Worm (Caenorhabditis elegans): ENCODE data around the gene flp-4.

The flp-4 gene

DNA sequence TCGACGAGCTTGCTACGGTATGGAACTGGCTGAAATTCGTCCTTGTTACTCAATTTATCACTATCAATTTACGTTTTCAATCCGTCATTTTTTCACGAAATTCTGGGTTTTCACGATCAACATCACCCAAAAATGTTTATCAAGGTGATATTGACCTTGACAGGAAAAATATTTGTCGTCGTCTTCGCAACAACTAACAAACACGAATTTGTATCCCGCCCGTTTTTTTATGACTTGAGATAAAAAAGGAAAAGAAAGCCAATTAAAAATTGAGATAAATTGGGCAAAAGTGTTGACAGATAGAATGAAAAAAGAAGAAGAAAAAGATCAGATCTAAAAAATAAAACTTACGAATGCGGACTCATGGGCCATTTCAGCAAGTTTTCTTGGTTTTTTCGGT is 37.8 kb upstream of the flp-4 start:
- no peak for TF ChIP-seq drap-1 (GFP tag; optimal IDR thresholded peaks at IDR 0.05)
- TF ChIP-seq sem-2 (GFP tag; optimal IDR thresholded peaks at IDR 0.05) = no peak
- TF ChIP-seq ceh-39 (tag; optimal IDR thresholded peaks at IDR 0.05) = no peak
- no peak for TF ChIP-seq M03D4.4 (tag; optimal IDR thresholded peaks at IDR 0.05)
- TF ChIP-seq nhr-237 (tag; optimal IDR thresholded peaks at IDR 0.05) = no peak
- TF ChIP-seq unc-62 (GFP tag; optimal IDR thresholded peaks at IDR 0.05) = no peak
- no peak for TF ChIP-seq ceh-43 (GFP tag; optimal IDR thresholded peaks at IDR 0.05)
- no peak for TF ChIP-seq blmp-1 (tag; optimal IDR thresholded peaks at IDR 0.05)
- no peak for TF ChIP-seq ces-1 (GFP tag; optimal IDR thresholded peaks at IDR 0.05)
- no peak for TF ChIP-seq elt-1 (tag; optimal IDR thresholded peaks at IDR 0.05; ENCODE audit: borderline replicate concordance, insufficient read depth)
- no peak for TF ChIP-seq zip-8 (tag; optimal IDR thresholded peaks at IDR 0.05)
- TF ChIP-seq nhr-2 (tag; optimal IDR thresholded peaks at IDR 0.05) = no peak

DNA sequence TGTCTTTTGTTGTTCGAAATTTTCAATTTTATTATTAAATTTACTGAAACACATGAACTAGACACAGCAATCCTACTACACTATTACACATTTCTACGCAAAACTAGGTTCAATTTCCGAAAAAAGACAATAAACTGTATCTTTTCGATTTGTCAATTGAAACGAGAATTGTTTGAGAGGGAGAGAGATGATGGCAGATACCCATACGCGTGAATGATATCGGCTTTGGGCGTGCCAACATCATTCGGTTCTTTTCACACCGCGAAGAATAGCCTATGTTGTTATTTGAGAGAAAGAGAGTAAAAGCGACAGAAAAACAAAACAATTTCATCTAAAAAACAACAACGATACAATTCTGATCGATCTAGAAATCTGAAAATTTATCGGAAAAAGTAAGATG is 36.9 kb upstream of the flp-4 start:
- TF ChIP-seq unc-39 (tag; optimal IDR thresholded peaks at IDR 0.05) = no peak
- no peak for TF ChIP-seq nhr-28 (tag; optimal IDR thresholded peaks at IDR 0.05)
- TF ChIP-seq lsy-2 (tag; optimal IDR thresholded peaks at IDR 0.05) = no peak
- no peak for TF ChIP-seq sem-2 (GFP tag; optimal IDR thresholded peaks at IDR 0.05)
- no peak for TF ChIP-seq ceh-43 (GFP tag; optimal IDR thresholded peaks at IDR 0.05)
- TF ChIP-seq elt-1 (tag; optimal IDR thresholded peaks at IDR 0.05; ENCODE audit: borderline replicate concordance, insufficient read depth) = no peak

DNA sequence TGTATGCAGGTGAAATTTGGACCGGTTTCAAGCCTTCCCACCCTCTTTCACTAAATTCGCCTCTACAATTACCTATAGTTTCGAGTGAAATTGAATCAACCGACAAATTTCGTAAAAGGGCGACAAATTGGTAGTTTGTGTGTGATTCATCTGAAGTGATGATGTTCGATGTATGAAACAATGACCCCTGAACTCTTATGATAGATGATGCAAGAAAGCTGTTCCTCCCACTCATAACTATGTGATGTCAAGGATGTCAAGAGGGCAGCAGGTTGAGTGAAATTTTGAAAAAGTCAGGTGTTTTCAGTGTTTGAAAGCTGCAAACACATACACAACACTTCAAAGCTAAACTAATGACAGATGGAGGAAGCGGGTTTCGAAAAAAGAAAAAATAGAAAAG is 36.2 kb upstream of the flp-4 start:
- TF ChIP-seq lsy-2 (tag; optimal IDR thresholded peaks at IDR 0.05) (no peak), lin-32 (GFP tag; optimal IDR thresholded peaks at IDR 0.05) (no peak), cnd-1 (tag; optimal IDR thresholded peaks at IDR 0.05) (no peak), mep-1 (tag; optimal IDR thresholded peaks at IDR 0.05) (no peak)

DNA sequence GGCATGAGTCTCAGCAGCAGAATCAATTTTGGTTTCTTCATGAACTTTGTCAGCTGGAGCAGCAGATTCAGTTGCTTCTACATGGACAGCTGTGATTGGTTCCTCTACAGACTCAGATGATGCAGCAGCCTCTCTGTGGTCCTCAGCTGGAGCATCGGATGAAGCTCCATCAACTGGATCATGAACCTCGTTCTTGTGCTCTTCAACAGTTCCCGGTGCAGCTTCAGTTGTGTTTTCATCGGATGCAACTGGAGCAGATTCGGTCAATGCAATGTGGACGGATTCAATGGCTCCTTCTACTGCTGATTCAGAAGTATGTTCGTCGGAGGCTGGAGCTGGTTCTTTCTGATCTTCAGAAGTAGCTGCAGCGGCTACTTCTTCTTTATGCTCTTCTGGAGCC is 34.3 kb upstream of the flp-4 start:
- TF ChIP-seq blmp-1 (tag; optimal IDR thresholded peaks at IDR 0.05) (no peak), sem-2 (GFP tag; optimal IDR thresholded peaks at IDR 0.05) (no peak), nhr-76 (tag; optimal IDR thresholded peaks at IDR 0.05) (no peak), lsy-2 (tag; optimal IDR thresholded peaks at IDR 0.05) (no peak), ceh-39 (tag; optimal IDR thresholded peaks at IDR 0.05) (no peak), mab-5 (tag; optimal IDR thresholded peaks at IDR 0.05) (no peak), lin-13 (tag; optimal IDR thresholded peaks at IDR 0.05) (no peak), nhr-12 (tag; optimal IDR thresholded peaks at IDR 0.05) (no peak), M03D4.4 (tag; optimal IDR thresholded peaks at IDR 0.05) (no peak), ceh-83 (GFP tag; optimal IDR thresholded peaks at IDR 0.05) (no peak), hlh-1 (tag; optimal IDR thresholded peaks at IDR 0.05) (no peak)

DNA sequence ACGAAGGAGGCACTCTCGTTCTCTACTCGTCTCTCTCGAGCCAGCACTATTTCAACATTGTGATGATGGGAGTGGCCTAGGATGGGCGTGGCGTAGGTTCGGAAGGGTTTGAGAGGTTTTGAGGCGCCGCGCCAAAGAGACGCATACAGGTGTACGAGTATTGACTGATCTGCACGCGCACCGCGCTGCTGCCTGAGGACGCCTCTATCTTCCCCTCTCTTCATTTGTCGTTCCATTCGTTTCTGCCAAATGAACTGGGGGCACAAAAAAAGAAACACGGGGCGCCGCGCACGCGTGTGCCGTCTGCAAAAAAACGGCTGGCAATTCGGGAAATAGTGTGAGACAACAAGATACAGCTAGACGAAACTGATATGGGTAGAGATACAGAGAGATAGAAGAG is 32.7 kb upstream of the flp-4 start, which contains the start of gene lec-2:
Gene lec-2, minus strand, starts transcription at position 171 of the 400 bp plus-strand sequence.
- no peak for TF ChIP-seq nhr-12 (tag; optimal IDR thresholded peaks at IDR 0.05)
- no peak for TF ChIP-seq hlh-1 (tag; optimal IDR thresholded peaks at IDR 0.05)
- TF ChIP-seq ces-1 (GFP tag; optimal IDR thresholded peaks at IDR 0.05) = no peak
- no peak for TF ChIP-seq sptf-1 (tag; optimal IDR thresholded peaks at IDR 0.05)
- TF ChIP-seq mep-1 (tag; optimal IDR thresholded peaks at IDR 0.05) = no peak
- TF ChIP-seq bed-3 (GFP tag; optimal IDR thresholded peaks at IDR 0.05) = no peak
- TF ChIP-seq ceh-39 (tag; optimal IDR thresholded peaks at IDR 0.05) = no peak

DNA sequence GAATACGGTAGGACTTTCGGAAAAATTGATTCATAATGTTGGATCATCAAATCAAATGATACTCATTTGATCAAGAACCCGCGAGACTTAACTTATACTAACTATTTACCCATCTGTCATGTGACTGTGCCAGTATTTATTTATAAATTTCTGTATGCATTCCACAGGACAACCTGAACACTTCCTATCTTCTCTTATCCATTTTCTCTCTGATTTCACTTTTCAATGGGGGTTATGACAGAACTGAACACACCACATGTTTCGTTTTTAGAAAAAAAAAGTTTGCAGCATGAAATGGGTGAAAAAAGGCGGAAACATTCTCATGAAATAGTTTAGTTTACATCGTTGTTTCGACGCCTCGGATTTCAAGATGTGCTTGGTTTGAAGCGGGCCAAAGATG is 31.1 kb upstream of the flp-4 start:
- TF ChIP-seq unc-120 (tag; optimal IDR thresholded peaks at IDR 0.05; ENCODE audit: poor library complexity, severe bottlenecking) = no peak
- TF ChIP-seq sptf-1 (tag; optimal IDR thresholded peaks at IDR 0.05) = no peak
- no peak for TF ChIP-seq ceh-43 (GFP tag; optimal IDR thresholded peaks at IDR 0.05)
- TF ChIP-seq nhr-12 (tag; optimal IDR thresholded peaks at IDR 0.05) = no peak
- TF ChIP-seq snpc-4 (tag; optimal IDR thresholded peaks at IDR 0.05) = no peak
- no peak for TF ChIP-seq elt-1 (tag; optimal IDR thresholded peaks at IDR 0.05; ENCODE audit: borderline replicate concordance, insufficient read depth)
- no peak for TF ChIP-seq nhr-2 (tag; optimal IDR thresholded peaks at IDR 0.05)

DNA sequence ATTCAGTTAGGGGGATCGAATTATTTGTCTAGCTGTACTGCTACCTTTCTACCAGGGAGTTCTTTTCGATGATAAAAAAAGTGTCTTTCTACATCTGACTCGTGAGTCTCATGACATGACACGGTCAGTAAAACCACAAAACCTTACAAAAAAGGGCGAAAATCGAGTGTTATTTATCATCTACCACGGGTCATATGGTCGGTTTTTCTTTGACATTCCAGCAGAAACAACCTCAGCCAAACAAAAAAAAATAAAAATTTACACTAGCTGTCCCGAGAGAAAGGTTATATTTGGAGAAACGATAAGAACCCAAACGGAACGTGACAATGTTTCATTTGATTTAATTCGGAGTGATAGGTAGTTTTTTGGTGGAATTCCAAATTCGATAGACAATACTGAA is 29.0 kb upstream of the flp-4 start:
- TF ChIP-seq mls-2 (tag; optimal IDR thresholded peaks at IDR 0.05) (no peak), ceh-43 (GFP tag; optimal IDR thresholded peaks at IDR 0.05) (no peak), elt-3 (tag; optimal IDR thresholded peaks at IDR 0.05) (no peak), elt-1 (tag; optimal IDR thresholded peaks at IDR 0.05; ENCODE audit: borderline replicate concordance, insufficient read depth) (no peak), ham-2 (GFP tag; optimal IDR thresholded peaks at IDR 0.05) (no peak), lsy-2 (tag; optimal IDR thresholded peaks at IDR 0.05) (no peak), unc-120 (tag; optimal IDR thresholded peaks at IDR 0.05; ENCODE audit: poor library complexity, severe bottlenecking) (no peak), ztf-11 (tag; optimal IDR thresholded peaks at IDR 0.05) (no peak), ceh-83 (GFP tag; optimal IDR thresholded peaks at IDR 0.05) (no peak)

Data from whole organism, mixed stage, embryonic.